Worm (Caenorhabditis elegans) whole organism, mixed stage, embryonic: ENCODE measurements around the gene B0222.1.

Source experiments
- M03D4.4 ChIP-seq: sonication (generic microtip); optimal IDR thresholded peaks from 2 replicates; lab custom pipeline; 2017; ENCODE audit warnings: mild to moderate bottlenecking, missing genetic modification characterization, missing compliant biosample characterization
- blmp-1 ChIP-seq: fragments of 150-350 bp; optimal IDR thresholded peaks from 2 replicates; lab custom pipeline; 2014; ENCODE audit warnings: missing biosample characterization, missing genetic modification characterization
- ceh-39 ChIP-seq: fragments of 150-350 bp; optimal IDR thresholded peaks from 2 replicates; lab custom pipeline; 2014; ENCODE audit warnings: missing biosample characterization, missing genetic modification characterization
- ceh-43 ChIP-seq: fragments of 200-800 bp; sonication (Bioruptor generic); optimal IDR thresholded peaks from 2 replicates; lab custom pipeline; 2018; ENCODE audit warnings: mild to moderate bottlenecking, missing genetic modification characterization, moderate library complexity, missing compliant biosample characterization
- ceh-83 ChIP-seq: fragments of 200-800 bp; sonication (Bioruptor generic); optimal IDR thresholded peaks from 2 replicates; lab custom pipeline; 2018; ENCODE audit warnings: mild to moderate bottlenecking, missing genetic modification characterization, missing compliant biosample characterization
- ces-1 ChIP-seq: fragments of 150-350 bp; optimal IDR thresholded peaks from 2 replicates; lab custom pipeline; 2014; ENCODE audit warnings: missing biosample characterization, missing genetic modification reagents, missing genetic modification characterization
- cnd-1 ChIP-seq: fragments of 200-800 bp; sonication (Bioruptor generic); optimal IDR thresholded peaks from 2 replicates; lab custom pipeline; 2018; ENCODE audit warnings: mild to moderate bottlenecking, missing genetic modification characterization, missing compliant biosample characterization
- drap-1 ChIP-seq: fragments of 200-800 bp; sonication (Bioruptor generic); optimal IDR thresholded peaks from 3 replicates; lab custom pipeline; 2018; ENCODE audit warnings: mild to moderate bottlenecking, missing genetic modification characterization, missing compliant biosample characterization
- elt-1 ChIP-seq: sonication (generic microtip); optimal IDR thresholded peaks from 2 replicates; lab custom pipeline; 2017; ENCODE audit warnings: missing genetic modification characterization, mild to moderate bottlenecking, missing compliant biosample characterization, antibody characterized with exemption, moderate library complexity, borderline replicate concordance; ENCODE audit not compliant: insufficient read depth
- elt-3 ChIP-seq: fragments of 150-350 bp; optimal IDR thresholded peaks from 2 replicates; lab custom pipeline; 2014; ENCODE audit warnings: missing biosample characterization, missing genetic modification characterization
- flh-1 ChIP-seq: fragments of 200-800 bp; sonication (Bioruptor generic); optimal IDR thresholded peaks from 2 replicates; lab custom pipeline; 2018; ENCODE audit warnings: mild to moderate bottlenecking, missing genetic modification characterization, moderate library complexity, missing compliant biosample characterization
- ham-2 ChIP-seq: fragments of 200-800 bp; sonication (Bioruptor generic); optimal IDR thresholded peaks from 2 replicates; lab custom pipeline; 2018; ENCODE audit warnings: mild to moderate bottlenecking, missing genetic modification characterization, missing compliant biosample characterization
- hlh-1 ChIP-seq: fragments of 150-350 bp; optimal IDR thresholded peaks from 2 replicates; lab custom pipeline; 2014; ENCODE audit warnings: missing biosample characterization, missing genetic modification reagents, missing genetic modification characterization
- lin-13 ChIP-seq: fragments of 150-350 bp; optimal IDR thresholded peaks from 2 replicates; lab custom pipeline; 2014; ENCODE audit warnings: missing biosample characterization, missing genetic modification characterization
- lin-32 ChIP-seq: fragments of 200-800 bp; sonication (Bioruptor generic); optimal IDR thresholded peaks from 2 replicates; lab custom pipeline; 2018; ENCODE audit warnings: mild to moderate bottlenecking, missing genetic modification characterization, missing compliant biosample characterization
- mab-5 ChIP-seq: fragments of 150-350 bp; optimal IDR thresholded peaks from 2 replicates; lab custom pipeline; 2014; ENCODE audit warnings: missing biosample characterization, missing genetic modification characterization
- mep-1 ChIP-seq: fragments of 150-350 bp; optimal IDR thresholded peaks from 2 replicates; lab custom pipeline; 2017; ENCODE audit warnings: missing biosample characterization, missing genetic modification reagents, missing genetic modification characterization, inconsistent platforms
- mls-2 ChIP-seq: sonication (generic microtip); optimal IDR thresholded peaks from 2 replicates; lab custom pipeline; 2016; ENCODE audit warnings: mild to moderate bottlenecking, missing genetic modification characterization, moderate library complexity, missing compliant biosample characterization
- nhr-12 ChIP-seq: fragments of 150-350 bp; optimal IDR thresholded peaks from 2 replicates; lab custom pipeline; 2014; ENCODE audit warnings: missing biosample characterization, missing genetic modification characterization
- nhr-2 ChIP-seq: fragments of 150-350 bp; optimal IDR thresholded peaks from 2 replicates; lab custom pipeline; 2014; ENCODE audit warnings: missing biosample characterization, missing genetic modification characterization
- nhr-237 ChIP-seq: fragments of 150-350 bp; optimal IDR thresholded peaks from 2 replicates; lab custom pipeline; 2014; ENCODE audit warnings: missing biosample characterization, missing genetic modification characterization
- nhr-28 ChIP-seq: fragments of 150-350 bp; optimal IDR thresholded peaks from 2 replicates; lab custom pipeline; 2014; ENCODE audit warnings: missing biosample characterization, missing genetic modification characterization
- nhr-76 ChIP-seq: sonication (generic microtip); optimal IDR thresholded peaks from 2 replicates; lab custom pipeline; 2017; ENCODE audit warnings: missing biosample characterization, missing genetic modification characterization
- pha-4 ChIP-seq: fragments of 150-350 bp; optimal IDR thresholded peaks from 2 replicates; lab custom pipeline; 2018; ENCODE audit warnings: missing biosample characterization, missing genetic modification reagents, missing genetic modification characterization
- sem-2 ChIP-seq: fragments of 200-800 bp; sonication (Bioruptor generic); optimal IDR thresholded peaks from 2 replicates; lab custom pipeline; 2018; ENCODE audit warnings: mild to moderate bottlenecking, missing genetic modification characterization, missing compliant biosample characterization
- snpc-4 ChIP-seq: fragments of 150-350 bp; optimal IDR thresholded peaks from 2 replicates; lab custom pipeline; 2014; ENCODE audit warnings: missing biosample characterization, missing genetic modification characterization
- sptf-1 ChIP-seq: sonication (generic microtip); optimal IDR thresholded peaks from 2 replicates; lab custom pipeline; 2017; ENCODE audit warnings: mild to moderate bottlenecking, missing genetic modification characterization, moderate library complexity, missing compliant biosample characterization
- tbx-8 ChIP-seq: fragments of 200-800 bp; sonication (Bioruptor generic); optimal IDR thresholded peaks from 2 replicates; lab custom pipeline; 2018; ENCODE audit warnings: mild to moderate bottlenecking, missing genetic modification characterization, moderate library complexity, missing compliant biosample characterization
- unc-120 ChIP-seq: sonication (generic microtip); optimal IDR thresholded peaks from 2 replicates; lab custom pipeline; 2017; ENCODE audit warnings: missing genetic modification characterization, missing compliant biosample characterization; ENCODE audit not compliant: poor library complexity, severe bottlenecking
- unc-62 ChIP-seq: fragments of 150-350 bp; optimal IDR thresholded peaks from 2 replicates; lab custom pipeline; 2014; ENCODE audit warnings: missing biosample characterization, missing genetic modification reagents, missing genetic modification characterization
- ztf-11 ChIP-seq: fragments of 150-350 bp; optimal IDR thresholded peaks from 2 replicates; lab custom pipeline; 2014; ENCODE audit warnings: missing biosample characterization, missing genetic modification characterization

Gene B0222.1

ce11 chrV:9109281-9109680 is 24.8 kb upstream of the B0222.1 start, which contains the start of gene pqn-31:
TSS of gene pqn-31 (plus strand) at chrV:9109581.
- TF ChIP-seq nhr-237 (tag; lab: Kevin White, UChicago) (no peak), mls-2 (tag; lab: Kevin White, UChicago) (no peak), ceh-83 (GFP tag; lab: Kevin White, UChicago) (no peak), nhr-2 (tag; lab: Kevin White, UChicago) (no peak), tbx-8 (GFP tag; lab: Kevin White, UChicago) (no peak), ceh-43 (GFP tag; lab: Kevin White, UChicago) (no peak), unc-62 (GFP tag; lab: Kevin White, UChicago) (no peak)

- TF ChIP-seq M03D4.4 (tag; lab: Kevin White, UChicago) (no peak), flh-1 (GFP tag; lab: Kevin White, UChicago) (no peak), unc-120 (peak; percentile 97), elt-1 (no peak), nhr-28 (tag; lab: Kevin White, UChicago) (no peak), hlh-1 (peak; percentile 43)
These were observed 22.1 kb upstream of the B0222.1 start for ce11 chrV:9111957-9112356.

ce11 chrV:9112467-9112866 is 21.6 kb upstream of the B0222.1 start, which contains the start of gene F21C10.7:
TSS of gene F21C10.7 (plus strand) at chrV:9112767.
- no peak for TF ChIP-seq ceh-83 (GFP tag; lab: Kevin White, UChicago)
- no peak for TF ChIP-seq mep-1 (tag; lab: Kevin White, UChicago)
- no peak for TF ChIP-seq mls-2 (tag; lab: Kevin White, UChicago)
- TF ChIP-seq ces-1 (GFP tag; lab: Kevin White, UChicago): no peak
- TF ChIP-seq lin-32 (GFP tag; lab: Kevin White, UChicago): no peak
- TF ChIP-seq elt-3: no peak
- TF ChIP-seq lin-13 (tag; lab: Kevin White, UChicago): no peak
- TF ChIP-seq blmp-1 (tag; lab: Kevin White, UChicago): no peak
- no peak for TF ChIP-seq unc-62 (GFP tag; lab: Kevin White, UChicago)
- no peak for TF ChIP-seq nhr-12 (tag; lab: Kevin White, UChicago)
- TF ChIP-seq drap-1 (GFP tag; lab: Kevin White, UChicago): no peak
- no peak for TF ChIP-seq nhr-76
- no peak for TF ChIP-seq ham-2
- no peak for TF ChIP-seq elt-1
- TF ChIP-seq ztf-11 (tag; lab: Kevin White, UChicago): no peak
- no peak for TF ChIP-seq sptf-1 (tag; lab: Kevin White, UChicago)
- TF ChIP-seq cnd-1: no peak
- no peak for TF ChIP-seq unc-120
- no peak for TF ChIP-seq tbx-8 (GFP tag; lab: Kevin White, UChicago)
- TF ChIP-seq ceh-39 (tag; lab: Kevin White, UChicago): no peak

- no peak for TF ChIP-seq mab-5 (tag; lab: Kevin White, UChicago)
- TF ChIP-seq nhr-12 (tag; lab: Kevin White, UChicago): no peak
- no peak for TF ChIP-seq mep-1 (tag; lab: Kevin White, UChicago)
- TF ChIP-seq M03D4.4 (tag; lab: Kevin White, UChicago): no peak
- no peak for TF ChIP-seq snpc-4 (tag; lab: Kevin White, UChicago)
- TF ChIP-seq flh-1 (GFP tag; lab: Kevin White, UChicago): no peak
These were observed 12.1 kb upstream of the B0222.1 start, which contains the start of gene F21C10.13 for ce11 chrV:9122004-9122403. TSS of gene F21C10.13 (plus strand) at chrV:9122304.

ce11 chrV:9123186-9123585 is 10.9 kb upstream of the B0222.1 start, which contains the start of gene F21C10.11:
TSS of gene F21C10.11 (plus strand) at chrV:9123486.
- TF ChIP-seq unc-62 (GFP tag; lab: Kevin White, UChicago) (no peak), snpc-4 (tag; lab: Kevin White, UChicago) (no peak), sem-2 (GFP tag; lab: Kevin White, UChicago) (no peak), elt-1 (no peak), tbx-8 (GFP tag; lab: Kevin White, UChicago) (no peak)

ce11 chrV:9124180-9124579 is 9.9 kb upstream of the B0222.1 start, which contains the start of gene F21C10.6:
TSS of gene F21C10.6 (plus strand) at chrV:9124480.
- TF ChIP-seq hlh-1 (no peak), ceh-39 (tag; lab: Kevin White, UChicago) (no peak), flh-1 (GFP tag; lab: Kevin White, UChicago) (no peak), drap-1 (GFP tag; lab: Kevin White, UChicago) (no peak), pha-4 (no peak), unc-120 (no peak), cnd-1 (no peak), mep-1 (tag; lab: Kevin White, UChicago) (no peak), sptf-1 (tag; lab: Kevin White, UChicago) (no peak), lin-13 (tag; lab: Kevin White, UChicago) (no peak), snpc-4 (tag; lab: Kevin White, UChicago) (no peak), sem-2 (GFP tag; lab: Kevin White, UChicago) (no peak)
